Fruit fly (Drosophila melanogaster) whole organism: ENCODE results near the gene Tango5.

Experiments used
- CG8478 ChIP-seq: fragments of >200 bp; optimal IDR thresholded peaks from 2 replicates; lab custom pipeline; 2018; ENCODE audit warnings: inconsistent platforms
- Dll ChIP-seq: fragments of >200 bp; optimal IDR thresholded peaks from 2 replicates; lab custom pipeline; 2017
- EcR ChIP-seq, 2 experiments: fragments of >200 bp; optimal IDR thresholded peaks; 2 replicates each; lab custom pipeline; 2017; ENCODE audit warnings: missing biosample characterization in 2 of 2, missing genetic modification characterization in 2 of 2, missing genetic modification reagents in 2 of 2
- pan ChIP-seq: fragments of >200 bp; optimal IDR thresholded peaks from 2 replicates; lab custom pipeline; 2017
- psq ChIP-seq: fragments of >200 bp; optimal IDR thresholded peaks from 2 replicates; lab custom pipeline; 2017
- usp ChIP-seq: fragments of >200 bp; optimal IDR thresholded peaks from 2 replicates; lab custom pipeline; 2017; ENCODE audit warnings: missing biosample characterization, missing genetic modification characterization, mixed read lengths

Gene Tango5

dm6 chrX:10723488-10724254, 40.5 kb downstream of the Tango5 start:
- no peak for TF ChIP-seq psq (lab: Kevin White, UChicago)
- TF ChIP-seq EcR (GFP tag; optimal IDR thresholded peaks at IDR 0.05; lab: Kevin White, UChicago), result no peak
- TF ChIP-seq Dll (lab: Kevin White, UChicago), result no peak
- no peak for TF ChIP-seq pan (lab: Kevin White, UChicago)
- TF ChIP-seq usp (GFP tag; lab: Kevin White, UChicago), result no peak
- no peak for TF ChIP-seq CG8478

dm6 chrX:10721901-10722479, 42.2 kb downstream of the Tango5 start:
- no peak for TF ChIP-seq psq (lab: Kevin White, UChicago)
- TF ChIP-seq CG8478, result no peak
- no peak for TF ChIP-seq EcR (GFP tag; optimal IDR thresholded peaks at IDR 0.05; lab: Kevin White, UChicago)
- TF ChIP-seq Dll (lab: Kevin White, UChicago), result no peak
- no peak for TF ChIP-seq usp (GFP tag; lab: Kevin White, UChicago)
- TF ChIP-seq pan (lab: Kevin White, UChicago), result no peak

dm6 chrX:10719280-10719679, 44.9 kb downstream of the Tango5 start:
- TF ChIP-seq Dll (lab: Kevin White, UChicago) (no peak), pan (lab: Kevin White, UChicago) (no peak)

dm6 chrX:10717869-10718268, 46.3 kb downstream of the Tango5 start:
- TF ChIP-seq Dll (lab: Kevin White, UChicago) (no peak), psq (lab: Kevin White, UChicago) (no peak), pan (lab: Kevin White, UChicago) (no peak), CG8478 (no peak), EcR (GFP tag; optimal IDR thresholded peaks at IDR 0.05; lab: Kevin White, UChicago) (no peak), usp (GFP tag; lab: Kevin White, UChicago) (no peak)
